Fruit fly (Drosophila melanogaster) Kc167 (cell line): ENCODE data around the gene Tcs5.

ENCODE experiments used
- Myc ChIP-seq: fragments of >200 bp; optimal IDR thresholded peaks from 2 replicates; lab custom pipeline; 2017; ENCODE audit warnings: missing external identifiers
- psq ChIP-seq: fragments of >200 bp; optimal IDR thresholded peaks from 2 replicates; lab custom pipeline; 2017; ENCODE audit warnings: missing external identifiers

dm6 chr3L:5128214-5128613 lies 11.0 kb downstream of the Tcs5 start:
- no peak for TF ChIP-seq psq (lab: Kevin White, UChicago)
- no peak for TF ChIP-seq Myc
